Worm (Caenorhabditis elegans) whole organism, L2 larva: ENCODE results near the gene K03H1.7.

ENCODE experiments used
- F13H6.1 ChIP-seq: sonication (generic microtip); optimal IDR thresholded peaks from 2 replicates; lab custom pipeline; 2016; ENCODE audit warnings: missing genetic modification characterization, missing compliant biosample characterization
- aly-2 ChIP-seq: fragments of 150-350 bp; optimal IDR thresholded peaks from 2 replicates; lab custom pipeline; 2014; ENCODE audit warnings: missing biosample characterization, missing genetic modification characterization
- ceh-82 ChIP-seq: fragments of 150-350 bp; optimal IDR thresholded peaks from 2 replicates; lab custom pipeline; 2014; ENCODE audit warnings: missing biosample characterization, missing genetic modification characterization
- crh-2 ChIP-seq: sonication (generic microtip); optimal IDR thresholded peaks from 2 replicates; lab custom pipeline; 2017; ENCODE audit warnings: missing biosample characterization, missing genetic modification characterization
- egl-27 ChIP-seq: sonication (generic microtip); optimal IDR thresholded peaks from 3 replicates; lab custom pipeline; 2017; ENCODE audit warnings: missing biosample characterization, missing genetic modification reagents, missing genetic modification characterization
- elt-1 ChIP-seq: fragments of 150-350 bp; optimal IDR thresholded peaks from 2 replicates; lab custom pipeline; 2014; ENCODE audit warnings: missing biosample characterization, missing genetic modification characterization
- fos-1 ChIP-seq: fragments of 150-350 bp; optimal IDR thresholded peaks from 2 replicates; lab custom pipeline; 2014; ENCODE audit warnings: missing biosample characterization, missing genetic modification characterization
- lin-13 ChIP-seq: fragments of 150-350 bp; optimal IDR thresholded peaks from 2 replicates; lab custom pipeline; 2014; ENCODE audit warnings: missing biosample characterization, missing genetic modification reagents, missing genetic modification characterization
- lin-39 ChIP-seq: fragments of 150-350 bp; optimal IDR thresholded peaks from 2 replicates; lab custom pipeline; 2014; ENCODE audit warnings: missing biosample characterization, missing genetic modification reagents, missing genetic modification characterization
- nhr-237 ChIP-seq: fragments of 150-350 bp; optimal IDR thresholded peaks from 2 replicates; lab custom pipeline; 2014; ENCODE audit warnings: missing biosample characterization, missing genetic modification characterization
- nhr-25 ChIP-seq: fragments of 150-350 bp; sonication (generic microtip); optimal IDR thresholded peaks from 3 replicates; lab custom pipeline; 2014; ENCODE audit warnings: missing biosample characterization, missing genetic modification characterization
- unc-62 ChIP-seq: fragments of 150-350 bp; optimal IDR thresholded peaks from 2 replicates; lab custom pipeline; 2014; ENCODE audit warnings: missing biosample characterization, missing genetic modification reagents, missing genetic modification characterization
- ztf-4 ChIP-seq: fragments of 150-350 bp; optimal IDR thresholded peaks from 2 replicates; lab custom pipeline; 2014; ENCODE audit warnings: missing biosample characterization, missing genetic modification characterization

DNA sequence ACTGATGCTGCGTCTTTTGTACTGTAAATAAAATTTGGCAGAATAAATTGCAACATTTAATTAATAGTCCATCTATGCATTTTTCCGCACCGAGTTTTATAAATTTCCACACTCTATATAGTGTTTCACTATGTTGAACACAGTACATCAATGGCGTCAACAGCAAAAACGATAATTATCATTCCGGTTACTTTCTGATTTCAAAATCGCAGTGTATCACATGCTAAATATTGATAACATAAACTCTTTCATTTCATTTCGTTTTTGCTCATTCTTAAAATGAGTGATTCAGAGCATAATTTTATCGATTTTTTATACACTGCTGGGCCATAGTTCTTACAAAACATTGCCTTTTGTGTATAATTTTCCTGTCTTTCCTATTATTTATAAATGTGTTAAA lies 24.9 kb upstream of the K03H1.7 start:
- TF ChIP-seq ztf-4 (tag; lab: Kevin White, UChicago) (no peak), unc-62 (GFP tag; lab: Kevin White, UChicago) (no peak), F13H6.1 (tag; lab: Kevin White, UChicago) (no peak), ceh-82 (tag; lab: Kevin White, UChicago) (no peak), elt-1 (tag; lab: Kevin White, UChicago) (no peak), nhr-25 (tag; lab: Kevin White, UChicago) (no peak), nhr-237 (no peak), crh-2 (tag; lab: Kevin White, UChicago) (no peak), aly-2 (no peak), lin-13 (no peak), fos-1 (tag; lab: Kevin White, UChicago) (peak; percentile 66), lin-39 (tag; lab: Kevin White, UChicago) (no peak), egl-27 (tag; lab: Kevin White, UChicago) (no peak)
